Fruit fly (Drosophila melanogaster) whole organism, wandering third instar larva: ENCODE measurements around the gene CG18530.
A peak's percentile ranks its signal among the peaks of the same experiment; 100 is the strongest.

Source experiments
- CG32264 ChIP-seq: fragments of 200-800 bp; sonication (Bioruptor generic); optimal IDR thresholded peaks from 2 replicates; lab custom pipeline; 2016; ENCODE audit warnings: missing biosample characterization, missing genetic modification characterization
- CG9705 ChIP-seq: fragments of 200-800 bp; sonication (Bioruptor generic); optimal IDR thresholded peaks from 2 replicates; lab custom pipeline; 2018; ENCODE audit warnings: missing biosample characterization, mild to moderate bottlenecking, missing genetic modification characterization
- Myc ChIP-seq: fragments of >200 bp; optimal IDR thresholded peaks from 2 replicates; lab custom pipeline; 2017
- Vsx2 ChIP-seq: fragments of 200-300, 225-300 bp; sonication (Bioruptor generic); optimal IDR thresholded peaks from 2 replicates; lab custom pipeline; 2018; ENCODE audit warnings: missing biosample characterization, missing genetic modification characterization; ENCODE audit not compliant: partially characterized antibody
- br ChIP-seq: fragments of 200-800 bp; sonication (Bioruptor generic); optimal IDR thresholded peaks from 2 replicates; lab custom pipeline; 2016; ENCODE audit warnings: missing biosample characterization, missing genetic modification characterization
- brk ChIP-seq: fragments of 200-800 bp; sonication (Bioruptor generic); optimal IDR thresholded peaks from 2 replicates; lab custom pipeline; 2016; ENCODE audit warnings: missing biosample characterization, mild to moderate bottlenecking, missing genetic modification characterization
- h ChIP-seq: fragments of 200-800 bp; sonication (Bioruptor generic); optimal IDR thresholded peaks from 3 replicates; lab custom pipeline; 2016; ENCODE audit warnings: missing biosample characterization, mild to moderate bottlenecking, missing genetic modification characterization
- psq ChIP-seq: fragments of 200-800 bp; sonication (Bioruptor generic); optimal IDR thresholded peaks from 3 replicates; lab custom pipeline; 2017; ENCODE audit warnings: missing biosample characterization, mild to moderate bottlenecking, missing genetic modification characterization, moderate library complexity
- tai ChIP-seq: sonication (Bioruptor generic); optimal IDR thresholded peaks from 2 replicates; lab custom pipeline; 2016; ENCODE audit warnings: missing biosample characterization, missing genetic modification characterization
- usp ChIP-seq: fragments of >200 bp; optimal IDR thresholded peaks from 2 replicates; lab custom pipeline; 2017; ENCODE audit warnings: missing biosample characterization, missing genetic modification characterization
- woc ChIP-seq: sonication (Bioruptor generic); optimal IDR thresholded peaks from 2 replicates; lab custom pipeline; 2016; ENCODE audit warnings: missing biosample characterization, mild to moderate bottlenecking, missing genetic modification characterization

DNA sequence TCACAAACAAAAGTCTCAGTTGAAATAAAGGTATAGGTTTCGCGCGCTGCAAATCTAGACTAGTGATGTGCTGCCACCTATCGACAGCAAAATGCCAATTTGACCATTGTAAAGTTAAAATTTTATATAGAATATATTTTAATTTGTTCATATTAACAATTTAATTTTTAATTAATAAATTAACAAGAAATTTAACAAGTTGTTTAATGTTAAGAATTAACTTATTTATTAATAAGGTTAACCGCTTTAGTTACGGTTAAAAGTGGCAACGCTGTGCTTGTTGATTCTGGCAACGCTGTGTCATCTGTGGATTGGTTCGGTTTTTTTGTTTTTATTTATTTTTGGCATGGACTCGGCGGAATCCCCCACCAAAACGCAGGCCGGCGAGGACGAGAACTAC, 2.8 kb upstream of the CG18530 start, which contains the start of gene Not10:
- TF ChIP-seq CG9705 (GFP tag; lab: Kevin White, UChicago) (peak; percentile 30), brk (GFP tag; lab: Kevin White, UChicago) (no peak), psq (peak; percentile 28), Vsx2 (GFP tag; lab: Kevin White, UChicago) (no peak), tai (GFP tag; lab: Kevin White, UChicago) (no peak), CG32264 (GFP tag; lab: Kevin White, UChicago) (no peak), br (no peak), usp (GFP tag; lab: Kevin White, UChicago) (no peak), h (no peak), woc (GFP tag; lab: Kevin White, UChicago) (peak; percentile 13), Myc (peak; percentile 3)
